Fruit fly (Drosophila melanogaster) whole organism, pupa: ENCODE measurements around the gene CG31195.

ENCODE experiments used
- CG10348 ChIP-seq: fragments of 200-800 bp; sonication (Bioruptor generic); IDR thresholded peaks from 2 replicates; pipeline ENCODE4 v1.3.6; 2022; ENCODE audit warnings: missing biosample characterization, missing genetic modification characterization
- CG12605 ChIP-seq: fragments of 200-800 bp; sonication (Bioruptor generic); IDR thresholded peaks from 2 replicates; pipeline ENCODE4 v1.3.6; 2022; ENCODE audit warnings: missing biosample characterization, missing genetic modification characterization
- CG13204 ChIP-seq: fragments of 200-800 bp; sonication (Bioruptor generic); optimal IDR thresholded peaks from 2 replicates; lab custom pipeline; 2018; ENCODE audit warnings: missing biosample characterization, mild to moderate bottlenecking, missing genetic modification characterization, moderate library complexity
- CG14655 ChIP-seq: fragments of 200-800 bp; sonication (Bioruptor generic); optimal IDR thresholded peaks from 3 replicates; lab custom pipeline; 2017; ENCODE audit warnings: mild to moderate bottlenecking, missing biosample characterization, missing genetic modification reagents, missing genetic modification characterization
- CG15710 ChIP-seq: fragments of 200-800 bp; sonication (Bioruptor generic); optimal IDR thresholded peaks from 2 replicates; lab custom pipeline; 2018; ENCODE audit warnings: missing biosample characterization, mild to moderate bottlenecking, missing genetic modification characterization, moderate library complexity
- CG17806 ChIP-seq: fragments of 200-800 bp; sonication (Bioruptor generic); optimal IDR thresholded peaks from 2 replicates; lab custom pipeline; 2018; ENCODE audit warnings: missing biosample characterization, mild to moderate bottlenecking, missing genetic modification characterization, moderate library complexity
- CG32121 ChIP-seq: fragments of 200-800 bp; sonication (Bioruptor generic); IDR thresholded peaks from 2 replicates; pipeline ENCODE4 v1.3.6; 2022; ENCODE audit warnings: missing biosample characterization, missing genetic modification characterization
- CG34367 ChIP-seq: fragments of 200-800 bp; sonication (Bioruptor generic); optimal IDR thresholded peaks from 2 replicates; lab custom pipeline; 2018; ENCODE audit warnings: missing biosample characterization, mild to moderate bottlenecking, missing genetic modification characterization
- CG4496 ChIP-seq: fragments of 200-800 bp; sonication (Bioruptor generic); IDR thresholded peaks from 3 replicates; pipeline ENCODE4 v1.3.6; 2022; ENCODE audit warnings: missing biosample characterization, missing genetic modification characterization
- CG8159 ChIP-seq: fragments of 200-800 bp; sonication (Bioruptor generic); optimal IDR thresholded peaks from 3 replicates; lab custom pipeline; 2018; ENCODE audit warnings: missing biosample characterization, mild to moderate bottlenecking, missing genetic modification characterization, moderate library complexity
- CG8301 ChIP-seq: fragments of 200-800 bp; sonication (Bioruptor generic); optimal IDR thresholded peaks from 2 replicates; lab custom pipeline; 2018; ENCODE audit warnings: missing biosample characterization, mild to moderate bottlenecking, missing genetic modification characterization
- CG9948 ChIP-seq: fragments of 200-800 bp; sonication (Bioruptor generic); optimal IDR thresholded peaks from 2 replicates; lab custom pipeline; 2018; ENCODE audit warnings: missing biosample characterization, mild to moderate bottlenecking, missing genetic modification characterization, moderate library complexity
- D1 ChIP-seq: fragments of 200-800 bp; sonication (Bioruptor generic); optimal IDR thresholded peaks from 2 replicates; lab custom pipeline; 2018; ENCODE audit warnings: missing biosample characterization, mild to moderate bottlenecking, missing genetic modification characterization, moderate library complexity
- Ets98B ChIP-seq: fragments of 200-800 bp; sonication (Bioruptor generic); IDR thresholded peaks from 2 replicates; pipeline ENCODE4 v1.3.6; 2022; ENCODE audit warnings: missing biosample characterization, missing genetic modification characterization
- Pif1A ChIP-seq: fragments of 200-800 bp; sonication (Bioruptor generic); optimal IDR thresholded peaks from 3 replicates; lab custom pipeline; 2016; ENCODE audit warnings: missing biosample characterization, missing genetic modification characterization
- Pif1B ChIP-seq: fragments of 200-800 bp; sonication (Bioruptor generic); optimal IDR thresholded peaks from 3 replicates; lab custom pipeline; 2016; ENCODE audit warnings: missing biosample characterization, missing genetic modification characterization
- fd96Ca ChIP-seq: fragments of 200-800 bp; sonication (Bioruptor generic); IDR thresholded peaks from 3 replicates; pipeline ENCODE4 v1.3.6; 2022; ENCODE audit warnings: missing biosample characterization, missing genetic modification characterization
- gl ChIP-seq: fragments of 200-800 bp; sonication (Bioruptor generic); optimal IDR thresholded peaks from 2 replicates; lab custom pipeline; 2018; ENCODE audit warnings: missing biosample characterization, mild to moderate bottlenecking, missing genetic modification characterization
- rn ChIP-seq: fragments of 200-800 bp; sonication (Bioruptor generic); IDR thresholded peaks from 2 replicates; pipeline ENCODE4 v1.3.6; 2022; ENCODE audit warnings: missing biosample characterization, missing genetic modification characterization

Gene CG31195

dm6 chr3R:20735405-20735804, 26.8 kb downstream of the CG31195 start, which contains the start of gene Cdk2:
Gene Cdk2, plus strand, starts transcription at chr3R:20735623.
- TF ChIP-seq CG32121 (GFP tag; lab: Robert Waterston, UW) (no peak), CG4496 (GFP tag; lab: Robert Waterston, UW) (peak; percentile 49; the same call in 2 of the 3 replicates), fd96Ca (GFP tag; lab: Robert Waterston, UW) (no peak)
- TF ChIP-seq, all 21 proteins: peak for 1

- TF ChIP-seq Pif1B (no peak), CG8301 (tag; lab: Kevin White, UChicago) (no peak)
Measured at dm6 chr3R:20731331-20731730, 30.8 kb downstream of the CG31195 start, which contains the start of gene CG31205. Gene CG31205, plus strand, starts transcription at chr3R:20731631.

DNA sequence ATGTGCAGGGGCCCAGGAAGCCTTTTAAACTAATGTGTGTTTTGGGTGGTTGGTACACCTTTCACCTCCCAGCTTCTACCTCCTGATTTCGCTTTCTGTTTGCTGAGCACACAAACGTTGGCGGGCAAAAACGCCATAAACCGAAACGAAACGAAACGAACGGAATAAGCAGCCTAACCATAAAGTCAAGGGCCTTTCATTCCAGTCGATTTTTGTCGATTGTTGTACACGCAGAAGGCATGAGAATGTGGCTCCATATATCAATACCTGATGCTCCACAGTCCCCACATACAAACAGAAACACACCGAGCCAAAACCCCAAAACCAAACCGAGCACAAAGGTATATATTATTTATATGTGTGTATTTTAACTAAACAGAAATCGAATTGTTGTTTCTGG, 38.7 kb downstream of the CG31195 start:
- TF ChIP-seq gl (tag; lab: Kevin White, UChicago) (no peak), CG10348 (GFP tag; lab: Robert Waterston, UW) (no peak), CG13204 (no peak), CG17806 (tag; lab: Kevin White, UChicago) (no peak), CG34367 (tag; lab: Kevin White, UChicago) (no peak)

DNA sequence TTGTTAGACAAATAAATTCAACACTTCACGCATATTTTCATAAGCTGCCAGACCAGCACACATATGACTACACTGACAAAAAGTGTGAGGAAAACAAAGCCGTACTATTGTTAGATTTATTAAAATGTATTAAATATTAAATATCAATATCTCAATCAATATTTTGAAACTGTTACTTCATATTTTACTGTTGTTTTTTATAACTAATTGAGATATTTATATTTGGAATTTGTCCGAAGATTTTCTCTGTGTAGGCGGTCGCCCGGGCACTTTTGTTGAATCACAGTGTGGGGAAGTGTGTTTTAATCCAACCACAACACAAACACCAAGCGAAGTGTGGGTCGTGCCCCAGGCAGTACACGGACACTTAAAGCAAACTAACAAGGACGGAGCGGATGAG, 42.9 kb downstream of the CG31195 start:
- TF ChIP-seq CG14655 (GFP tag; lab: Kevin White, UChicago) (peak; percentile 27), Pif1A (GFP tag; lab: Kevin White, UChicago) (no peak), CG8159 (peak; percentile 39), CG8301 (tag; lab: Kevin White, UChicago) (no peak), CG12605 (GFP tag; lab: Robert Waterston, UW) (no peak)

DNA sequence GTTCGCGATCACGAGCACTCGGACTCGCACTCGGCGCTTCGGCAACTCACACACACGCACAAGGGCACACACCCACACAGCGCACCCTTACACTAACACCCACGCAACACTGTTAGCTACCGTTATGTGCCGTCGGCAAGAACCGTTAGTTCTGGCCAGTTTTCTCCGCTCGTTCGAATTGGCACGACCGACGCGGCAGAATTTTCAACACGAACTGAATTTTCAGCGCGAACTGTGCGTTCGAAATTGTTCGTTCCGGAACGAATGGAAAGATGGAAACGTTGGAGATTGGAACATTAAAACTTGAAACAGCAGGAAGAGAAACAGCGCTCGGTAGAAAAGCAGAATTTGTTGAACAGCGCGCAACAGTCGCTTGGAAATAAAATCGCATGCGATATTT, 47.8 kb downstream of the CG31195 start, which contains the start of gene Oamb:
Oamb (minus strand) TSS at position 218 of the 400 bp plus-strand sequence.
- TF ChIP-seq CG34367 (tag; lab: Kevin White, UChicago) (no peak), rn (GFP tag; lab: Robert Waterston, UW) (no peak), CG12605 (GFP tag; lab: Robert Waterston, UW) (no peak), CG4496 (GFP tag; lab: Robert Waterston, UW) (no peak), CG15710 (tag; lab: Kevin White, UChicago) (no peak), CG8301 (tag; lab: Kevin White, UChicago) (no peak), fd96Ca (GFP tag; lab: Robert Waterston, UW) (no peak), gl (tag; lab: Kevin White, UChicago) (no peak), D1 (tag; lab: Kevin White, UChicago) (no peak), Ets98B (GFP tag; lab: Robert Waterston, UW) (no peak), CG17806 (tag; lab: Kevin White, UChicago) (no peak), Pif1A (GFP tag; lab: Kevin White, UChicago) (no peak), CG9948 (tag; lab: Kevin White, UChicago) (no peak), CG32121 (GFP tag; lab: Robert Waterston, UW) (no peak)
- TF ChIP-seq, all 21 proteins: peak for 0
